Fruit fly (Drosophila melanogaster) whole organism, embryonic: ENCODE results near the gene CG11737.

Source experiments
- ATbp ChIP-seq: fragments of 200-800 bp; sonication (Bioruptor generic); optimal IDR thresholded peaks from 2 replicates; lab custom pipeline; 2017; ENCODE audit warnings: missing biosample characterization, mild to moderate bottlenecking, missing genetic modification characterization, missing genetic modification reagents
- BtbVII ChIP-seq: fragments of 200-800 bp; sonication (Bioruptor generic); optimal IDR thresholded peaks from 3 replicates; lab custom pipeline; 2017; ENCODE audit warnings: missing biosample characterization, mild to moderate bottlenecking, missing genetic modification characterization
- Bteb2 ChIP-seq: fragments of 200-800 bp; sonication (Bioruptor generic); optimal IDR thresholded peaks from 2 replicates; lab custom pipeline; 2016; ENCODE audit warnings: missing biosample characterization, missing genetic modification characterization
- CG10462 ChIP-seq: fragments of 200-800 bp; sonication (Bioruptor generic); optimal IDR thresholded peaks from 2 replicates; lab custom pipeline; 2016; ENCODE audit warnings: missing biosample characterization, missing genetic modification characterization
- CG10959 ChIP-seq: fragments of 200-800 bp; sonication (Bioruptor generic); IDR thresholded peaks from 2 replicates; pipeline ENCODE4 v1.3.6; 2022; ENCODE audit warnings: missing biosample characterization, missing genetic modification characterization
- CG12769 ChIP-seq: fragments of 200-800 bp; sonication (Bioruptor generic); optimal IDR thresholded peaks from 2 replicates; lab custom pipeline; 2019; ENCODE audit warnings: missing biosample characterization, mild to moderate bottlenecking, missing genetic modification characterization, moderate library complexity
- CG14050 ChIP-seq: fragments of 200-800 bp; sonication (Bioruptor generic); IDR thresholded peaks from 3 replicates; pipeline ENCODE4 v1.3.6; 2022; ENCODE audit warnings: missing biosample characterization, missing genetic modification characterization
- CG14441 ChIP-seq: fragments of 200-800 bp; sonication (Bioruptor generic); IDR thresholded peaks from 2 replicates; pipeline ENCODE4 v1.3.6; 2022; ENCODE audit warnings: missing biosample characterization, missing genetic modification characterization
- CG14860 ChIP-seq: fragments of 200-800 bp; sonication (Bioruptor generic); IDR thresholded peaks from 3 replicates; pipeline ENCODE4 v1.3.6; 2022; ENCODE audit warnings: missing biosample characterization, missing genetic modification characterization; ENCODE audit not compliant: partially characterized antibody
- CG16813 ChIP-seq: fragments of 200-800 bp; sonication (Bioruptor generic); IDR thresholded peaks from 3 replicates; pipeline ENCODE4 v1.3.6; 2022; ENCODE audit warnings: missing biosample characterization, missing genetic modification characterization; ENCODE audit not compliant: partially characterized antibody
- CG1832 ChIP-seq: fragments of 200-800 bp; sonication (Bioruptor generic); optimal IDR thresholded peaks from 2 replicates; lab custom pipeline; 2017; ENCODE audit warnings: missing biosample characterization, mild to moderate bottlenecking, missing genetic modification characterization, inconsistent platforms
- CG18764 ChIP-seq: fragments of 200-800 bp; sonication (Bioruptor generic); optimal IDR thresholded peaks from 3 replicates; lab custom pipeline; 2016; ENCODE audit warnings: missing biosample characterization, missing genetic modification characterization
- CG2120 ChIP-seq: fragments of 200-800 bp; sonication (Bioruptor generic); optimal IDR thresholded peaks from 3 replicates; lab custom pipeline; 2016; ENCODE audit warnings: missing biosample characterization, missing genetic modification characterization
- CG30020 ChIP-seq: fragments of 200-800 bp; optimal IDR thresholded peaks from 2 replicates; lab custom pipeline; 2019; ENCODE audit warnings: missing biosample characterization, mild to moderate bottlenecking, missing genetic modification characterization, moderate library complexity
- CG31224 ChIP-seq: fragments of 200-800 bp; sonication (Bioruptor generic); IDR thresholded peaks from 2 replicates; pipeline ENCODE4 v1.3.6; 2022; ENCODE audit warnings: missing biosample characterization, missing genetic modification characterization
- CG31388 ChIP-seq: fragments of 200-800 bp; sonication (Bioruptor generic); optimal IDR thresholded peaks from 2 replicates; lab custom pipeline; 2016; ENCODE audit warnings: missing biosample characterization, missing genetic modification characterization
- CG3838 ChIP-seq: fragments of 200-800 bp; sonication (Bioruptor generic); optimal IDR thresholded peaks from 3 replicates; lab custom pipeline; 2016; ENCODE audit warnings: missing biosample characterization, missing genetic modification characterization
- CG3995 ChIP-seq: fragments of 200-800 bp; sonication (Bioruptor generic); optimal IDR thresholded peaks from 3 replicates; lab custom pipeline; 2016; ENCODE audit warnings: missing biosample characterization, missing genetic modification characterization
- CG6791 ChIP-seq: fragments of 200-800 bp; sonication (Bioruptor generic); IDR thresholded peaks from 3 replicates; pipeline ENCODE4 v1.3.6; 2022; ENCODE audit warnings: missing biosample characterization, missing genetic modification characterization; ENCODE audit not compliant: partially characterized antibody
- CG8281 ChIP-seq: fragments of 200-800 bp; sonication (Bioruptor generic); optimal IDR thresholded peaks from 2 replicates; lab custom pipeline; 2018; ENCODE audit warnings: missing biosample characterization, mild to moderate bottlenecking, missing genetic modification characterization, moderate library complexity
- CG9797 ChIP-seq: fragments of 200-800 bp; sonication (Bioruptor generic); optimal IDR thresholded peaks from 3 replicates; lab custom pipeline; 2018; ENCODE audit warnings: missing biosample characterization, mild to moderate bottlenecking, missing genetic modification characterization
- CG9932 ChIP-seq: fragments of 200-800 bp; sonication (Bioruptor generic); IDR thresholded peaks from 2 replicates; pipeline ENCODE4 v1.3.6; 2022; ENCODE audit warnings: missing biosample characterization, missing genetic modification characterization
- CoRest ChIP-seq: fragments of 200-800 bp; sonication (Bioruptor generic); optimal IDR thresholded peaks from 3 replicates; lab custom pipeline; 2018; ENCODE audit warnings: missing biosample characterization, mild to moderate bottlenecking, missing genetic modification characterization, moderate library complexity
- Doc3 ChIP-seq: fragments of 200-800 bp; sonication (Bioruptor generic); IDR thresholded peaks from 3 replicates; pipeline ENCODE4 v1.3.6; 2022; ENCODE audit warnings: missing biosample characterization, missing genetic modification characterization; ENCODE audit not compliant: partially characterized antibody
- Med ChIP-seq: fragments of 200-800 bp; sonication (Bioruptor generic); peaks from one replicate; lab custom pipeline; 2016; ENCODE audit warnings: missing biosample characterization, missing genetic modification characterization, mild to moderate bottlenecking, inconsistent platforms, moderate library complexity
- NFAT ChIP-seq: fragments of 200-800 bp; sonication (Bioruptor generic); IDR thresholded peaks from 2 replicates; pipeline ENCODE4 v1.3.6; 2022; ENCODE audit warnings: missing biosample characterization, missing genetic modification characterization
- Neu2 ChIP-seq: fragments of 200-800 bp; sonication (Bioruptor generic); optimal IDR thresholded peaks from 3 replicates; lab custom pipeline; 2016; ENCODE audit warnings: missing biosample characterization, missing genetic modification characterization, borderline replicate concordance
- Ravus ChIP-seq: fragments of 200-800 bp; sonication (Bioruptor generic); IDR thresholded peaks from 2 replicates; pipeline ENCODE4 v1.3.6; 2022; ENCODE audit warnings: missing biosample characterization, missing genetic modification characterization
- Stat92E ChIP-seq, 3 experiments: fragments of >200 bp in 2 of 3; fragments of 200-800 bp in 1 of 3; sonication (Bioruptor generic) in 1 of 3; optimal IDR thresholded peaks; 2 replicates each; lab custom pipeline; 2017 to 2019; ENCODE audit warnings: missing biosample characterization in 3 of 3, missing genetic modification characterization in 3 of 3, mild to moderate bottlenecking in 1 of 3, moderate library complexity in 1 of 3
- bcd ChIP-seq: fragments of 200-800 bp; sonication (Bioruptor generic); optimal IDR thresholded peaks from 2 replicates; lab custom pipeline; 2017; ENCODE audit warnings: missing biosample characterization, mild to moderate bottlenecking, missing genetic modification characterization
- bowl ChIP-seq: fragments of 200-800 bp; sonication (Bioruptor generic); IDR thresholded peaks from 2 replicates; pipeline ENCODE4 v1.3.6; 2022; ENCODE audit warnings: missing biosample characterization, missing genetic modification characterization
- cad ChIP-seq: fragments of >200 bp; optimal IDR thresholded peaks from 2 replicates; lab custom pipeline; 2017; ENCODE audit warnings: missing biosample characterization, missing genetic modification characterization
- dati ChIP-seq: fragments of 200-800 bp; sonication (Bioruptor generic); IDR thresholded peaks from 2 replicates; pipeline ENCODE4 v1.3.6; 2022; ENCODE audit warnings: missing biosample characterization, missing genetic modification characterization
- dpn ChIP-seq, 2 experiments: fragments of 200-800 bp; sonication (Bioruptor generic); optimal IDR thresholded peaks; 3 replicates each; lab custom pipeline; 2016; ENCODE audit warnings: missing biosample characterization in 2 of 2, missing genetic modification characterization in 2 of 2
- eyg ChIP-seq: fragments of 200-800 bp; sonication (Bioruptor generic); optimal IDR thresholded peaks from 3 replicates; lab custom pipeline; 2016; ENCODE audit warnings: missing biosample characterization, missing genetic modification characterization
- fd3F ChIP-seq: fragments of 200-800 bp; sonication (Bioruptor generic); optimal IDR thresholded peaks from 2 replicates; lab custom pipeline; 2018; ENCODE audit warnings: missing biosample characterization, mild to moderate bottlenecking, missing genetic modification characterization, moderate library complexity
- grn ChIP-seq: fragments of 200-800 bp; sonication (Bioruptor generic); optimal IDR thresholded peaks from 3 replicates; lab custom pipeline; 2017; ENCODE audit warnings: missing biosample characterization, missing genetic modification characterization
- hbn ChIP-seq: fragments of 200-800 bp; sonication (Bioruptor generic); IDR thresholded peaks from 2 replicates; pipeline ENCODE4 v1.3.6; 2022; ENCODE audit warnings: missing biosample characterization, missing genetic modification characterization; ENCODE audit not compliant: partially characterized antibody
- insv ChIP-seq, 2 experiments: fragments of 200-800 bp; sonication (Bioruptor generic); optimal IDR thresholded peaks; 3 replicates each; lab custom pipeline; 2016 to 2018; ENCODE audit warnings: missing biosample characterization in 2 of 2, missing genetic modification characterization in 2 of 2
- inv ChIP-seq: fragments of 200-800 bp; sonication (Bioruptor generic); IDR thresholded peaks from 2 replicates; pipeline ENCODE4 v1.3.6; 2022; ENCODE audit warnings: missing biosample characterization, missing genetic modification characterization; ENCODE audit not compliant: partially characterized antibody
- nerfin-2 ChIP-seq: fragments of 200-800 bp; sonication (Bioruptor generic); IDR thresholded peaks from 2 replicates; pipeline ENCODE4 v1.3.6; 2022; ENCODE audit warnings: missing biosample characterization, missing genetic modification characterization; ENCODE audit not compliant: partially characterized antibody
- nmo ChIP-seq: fragments of 200-800 bp; sonication (Bioruptor generic); optimal IDR thresholded peaks from 2 replicates; lab custom pipeline; 2018; ENCODE audit warnings: missing biosample characterization, mild to moderate bottlenecking, missing genetic modification characterization, moderate library complexity
- pan ChIP-seq, 4 experiments: fragments of >200 bp in 3 of 4; fragments of 200-800 bp in 1 of 4; sonication (Bioruptor generic) in 1 of 4; optimal IDR thresholded peaks in 3 of 4; IDR thresholded peaks in 1 of 4; 2 replicates each; pipeline versions ENCODE4 v1.3.6 to Lab custom; 2017 to 2022; ENCODE audit warnings: missing biosample characterization in 2 of 4, missing genetic modification characterization in 2 of 4, mixed read lengths in 1 of 4
- phol ChIP-seq: fragments of 200-800 bp; sonication (Bioruptor generic); optimal IDR thresholded peaks from 3 replicates; lab custom pipeline; 2018; ENCODE audit warnings: missing biosample characterization, mild to moderate bottlenecking, missing genetic modification characterization, moderate library complexity
- pita ChIP-seq: fragments of 200-800 bp; sonication (Bioruptor generic); optimal IDR thresholded peaks from 2 replicates; lab custom pipeline; 2017; ENCODE audit warnings: missing biosample characterization, mild to moderate bottlenecking, missing genetic modification characterization
- pzg ChIP-seq: fragments of 200-800 bp; sonication (Bioruptor generic); optimal IDR thresholded peaks from 3 replicates; lab custom pipeline; 2018; ENCODE audit warnings: missing biosample characterization, mild to moderate bottlenecking, missing genetic modification characterization, moderate library complexity
- run ChIP-seq: fragments of 200-800 bp; sonication (Bioruptor generic); optimal IDR thresholded peaks from 3 replicates; lab custom pipeline; 2018; ENCODE audit warnings: missing biosample characterization, mild to moderate bottlenecking, missing genetic modification characterization
- vnd ChIP-seq: fragments of 200-800 bp; sonication (Bioruptor generic); IDR thresholded peaks from 3 replicates; pipeline ENCODE4 v1.3.6; 2022; ENCODE audit warnings: missing biosample characterization, missing genetic modification characterization; ENCODE audit not compliant: partially characterized antibody
- wor ChIP-seq: fragments of 200-800 bp; sonication (Bioruptor generic); IDR thresholded peaks from 2 replicates; pipeline ENCODE4 v1.3.6; 2022; ENCODE audit warnings: missing biosample characterization, missing genetic modification characterization

Gene CG11737

DNA sequence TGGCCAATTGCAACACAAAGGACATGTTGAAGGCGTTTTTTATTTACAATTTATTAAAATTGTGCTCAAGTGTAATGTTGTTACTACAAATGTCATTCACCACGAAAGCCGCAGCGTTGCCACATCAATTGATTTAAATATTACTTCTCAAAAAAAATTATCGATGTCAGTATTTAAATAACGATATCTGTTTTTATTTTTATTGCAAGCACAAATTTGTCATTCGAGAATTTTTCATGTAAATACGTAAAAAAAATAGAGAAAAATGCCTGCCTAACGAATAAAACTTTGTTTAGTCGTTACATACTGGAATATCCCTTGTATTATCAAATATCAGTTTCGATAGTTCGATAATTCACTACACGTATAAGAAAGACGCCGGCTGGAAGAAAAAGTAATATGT lies 44.8 kb downstream of the CG11737 start, which contains the start of the genes mRpS18A and CG31460 (continued):
- no peak for TF ChIP-seq Neu2
- TF ChIP-seq CG14050 (GFP tag; lab: Robert Waterston, UW) = no peak
- peak; percentile 34; the same call in 1 of the 3 replicates for TF ChIP-seq CG6791 (GFP tag; lab: Robert Waterston, UW)
- no peak for TF ChIP-seq insv (GFP tag; optimal IDR thresholded peaks at IDR 0.05; lab: Kevin White, UChicago)
- peak; percentile 55 for TF ChIP-seq pzg (GFP tag; lab: Kevin White, UChicago)
- no peak for TF ChIP-seq CG1832 (GFP tag; lab: Kevin White, UChicago)
- peak; percentile 64; the same call in 2 of the 3 replicates for TF ChIP-seq vnd
- no peak for TF ChIP-seq ATbp
- TF ChIP-seq fd3F (GFP tag; lab: Kevin White, UChicago) = no peak
- no peak for TF ChIP-seq CG10959 (GFP tag; lab: Robert Waterston, UW)
- TF ChIP-seq Stat92E (GFP tag; optimal IDR thresholded peaks at IDR 0.05; lab: Kevin White, UChicago) = no peak
- no peak for TF ChIP-seq wor (GFP tag; lab: Robert Waterston, UW)
- peak; percentile 14 for TF ChIP-seq CG30020 (tag; lab: Kevin White, UChicago)
- TF ChIP-seq Ravus = no peak
- peak; percentile 85 for TF ChIP-seq Doc3 (GFP tag; lab: Robert Waterston, UW)
- TF ChIP-seq CG3838 (GFP tag; lab: Kevin White, UChicago) = no peak
- no peak for TF ChIP-seq Bteb2 (GFP tag; lab: Kevin White, UChicago)
- peak; percentile 64 for TF ChIP-seq phol (tag; lab: Kevin White, UChicago)
- TF ChIP-seq CoRest (tag; lab: Kevin White, UChicago) = peak; percentile 22
- peak; percentile 38 for TF ChIP-seq CG2120
- no peak for TF ChIP-seq dati (GFP tag; lab: Robert Waterston, UW)
- TF ChIP-seq NFAT (GFP tag; lab: Robert Waterston, UW) = no peak
- TF ChIP-seq inv = peak; percentile 62
- no peak for TF ChIP-seq CG14441 (GFP tag; lab: Robert Waterston, UW)
- no peak for TF ChIP-seq CG18764 (GFP tag; lab: Kevin White, UChicago)
- TF ChIP-seq pita (GFP tag; lab: Kevin White, UChicago) = no peak
- no peak for TF ChIP-seq CG10462 (GFP tag; lab: Kevin White, UChicago)
- TF ChIP-seq BtbVII (GFP tag; lab: Kevin White, UChicago) = no peak
- TF ChIP-seq CG12769 (tag; lab: Kevin White, UChicago) = no peak
- TF ChIP-seq grn (GFP tag; lab: Kevin White, UChicago) = no peak
- TF ChIP-seq CG9797 (GFP tag; lab: Kevin White, UChicago) = peak; percentile 1
- peak; percentile 54; the same call in 2 of the 3 replicates for TF ChIP-seq CG14860 (GFP tag; lab: Robert Waterston, UW)
- TF ChIP-seq run (tag; lab: Kevin White, UChicago) = no peak
- TF ChIP-seq hbn (GFP tag; lab: Robert Waterston, UW) = peak; percentile 59; the same call in 1 of the 2 replicates
- TF ChIP-seq CG9932 (GFP tag; lab: Robert Waterston, UW) = peak; percentile 26; the same call in 1 of the 2 replicates
- TF ChIP-seq eyg (GFP tag; lab: Kevin White, UChicago) = no peak
- TF ChIP-seq CG31388 (GFP tag; lab: Kevin White, UChicago) = no peak
- no peak for TF ChIP-seq pan (optimal IDR thresholded peaks at IDR 0.05; lab: Kevin White, UChicago)
- peak in 1 of 2 experiments; percentile 22 for TF ChIP-seq pan (GFP tag; optimal IDR thresholded peaks at IDR 0.05 in 1 of 2, IDR thresholded peaks at IDR 0.05 in 1 of 2)
- no peak for TF ChIP-seq dpn (GFP tag; optimal IDR thresholded peaks at IDR 0.05; lab: Kevin White, UChicago)
- peak; percentile 57 for TF ChIP-seq Med (GFP tag; lab: Kevin White, UChicago)
- peak; percentile 81 for TF ChIP-seq CG3995 (GFP tag; lab: Kevin White, UChicago)
- TF ChIP-seq nmo (GFP tag; lab: Kevin White, UChicago) = peak; percentile 53
- TF ChIP-seq CG31224 (GFP tag; lab: Robert Waterston, UW) = no peak
- TF ChIP-seq cad (GFP tag; lab: Kevin White, UChicago) = no peak
- TF ChIP-seq bowl (GFP tag; lab: Robert Waterston, UW) = no peak
- TF ChIP-seq CG8281 (tag; lab: Kevin White, UChicago) = no peak
- peak; percentile 57 for TF ChIP-seq CG16813
- TF ChIP-seq bcd (GFP tag; lab: Kevin White, UChicago) = no peak
- no peak for TF ChIP-seq nerfin-2 (GFP tag; lab: Robert Waterston, UW)
